Worm (Caenorhabditis elegans) whole organism, L2 larva: ENCODE measurements around the gene alh-11.

Experiments
- C34F6.9 ChIP-seq: fragments of 150-350 bp; optimal IDR thresholded peaks from 2 replicates; lab custom pipeline; 2014; ENCODE audit warnings: missing biosample characterization, missing genetic modification characterization
- ama-1 ChIP-seq: fragments of 150-350 bp; optimal IDR thresholded peaks from 2 replicates; lab custom pipeline; 2018; ENCODE audit warnings: inconsistent platforms
- elt-1 ChIP-seq: fragments of 150-350 bp; optimal IDR thresholded peaks from 2 replicates; lab custom pipeline; 2014; ENCODE audit warnings: missing biosample characterization, missing genetic modification characterization
- elt-3 ChIP-seq: sonication (generic microtip); optimal IDR thresholded peaks from 2 replicates; lab custom pipeline; 2017; ENCODE audit warnings: missing biosample characterization, missing genetic modification characterization
- fos-1 ChIP-seq: fragments of 150-350 bp; optimal IDR thresholded peaks from 2 replicates; lab custom pipeline; 2014; ENCODE audit warnings: missing biosample characterization, missing genetic modification characterization
- lin-11 ChIP-seq: fragments of 150-350 bp; sonication (generic microtip); optimal IDR thresholded peaks from 2 replicates; lab custom pipeline; 2014; ENCODE audit warnings: missing biosample characterization, missing genetic modification characterization, inconsistent platforms, mixed read lengths
- lin-13 ChIP-seq: fragments of 150-350 bp; optimal IDR thresholded peaks from 2 replicates; lab custom pipeline; 2014; ENCODE audit warnings: missing biosample characterization, missing genetic modification reagents, missing genetic modification characterization
- lsy-2 ChIP-seq, 2 experiments: fragments of 150-350 bp in 1 of 2; sonication (generic microtip) in 1 of 2; optimal IDR thresholded peaks; 2 replicates each; lab custom pipeline; 2014 to 2017; ENCODE audit warnings: missing biosample characterization in 2 of 2, missing genetic modification characterization in 2 of 2
- nhr-77 ChIP-seq: fragments of 150-350 bp; optimal IDR thresholded peaks from 2 replicates; lab custom pipeline; 2014; ENCODE audit warnings: missing biosample characterization, missing genetic modification characterization
- skn-1 ChIP-seq: sonication (generic microtip); optimal IDR thresholded peaks from 2 replicates; lab custom pipeline; 2017; ENCODE audit warnings: missing biosample characterization, missing genetic modification characterization
- sma-3 ChIP-seq: sonication (generic microtip); optimal IDR thresholded peaks from 2 replicates; lab custom pipeline; 2016; ENCODE audit warnings: missing genetic modification reagents, missing genetic modification characterization, missing compliant biosample characterization
- unc-39 ChIP-seq: fragments of 150-350 bp; optimal IDR thresholded peaks from 2 replicates; lab custom pipeline; 2014; ENCODE audit warnings: missing biosample characterization, missing genetic modification characterization
- unc-55 ChIP-seq: fragments of 150-350 bp; sonication (generic microtip); optimal IDR thresholded peaks from 3 replicates; lab custom pipeline; 2014; ENCODE audit warnings: missing biosample characterization, missing genetic modification reagents, missing genetic modification characterization
- zag-1 ChIP-seq: fragments of 150-350 bp; optimal IDR thresholded peaks from 2 replicates; lab custom pipeline; 2014; ENCODE audit warnings: missing biosample characterization, missing genetic modification characterization

DNA sequence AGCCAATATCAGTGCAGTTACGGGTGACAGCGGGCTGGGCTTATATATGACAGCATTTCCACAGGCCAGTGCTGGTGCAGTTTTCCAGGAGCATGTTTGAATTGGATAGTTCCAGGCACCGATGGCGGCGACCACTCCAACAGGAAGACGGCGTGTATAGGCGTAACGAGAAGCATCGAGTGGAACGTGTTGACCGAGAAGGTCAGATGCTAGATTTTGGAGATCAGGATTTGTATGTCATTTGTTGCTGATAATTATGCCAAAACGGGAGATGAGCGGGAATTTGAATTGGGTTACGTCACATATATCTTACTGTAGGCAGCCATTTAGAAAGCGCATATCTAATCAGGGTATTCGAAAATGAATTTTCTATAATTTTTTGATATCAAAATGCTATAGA is 3.2 kb downstream of the alh-11 start:
- TF ChIP-seq ama-1 (lab: Kevin White, UChicago) (no peak), nhr-77 (tag; lab: Kevin White, UChicago) (no peak), lin-11 (no peak), fos-1 (no peak), unc-39 (tag; lab: Kevin White, UChicago) (no peak), sma-3 (GFP tag; lab: Kevin White, UChicago) (no peak), elt-3 (tag; lab: Kevin White, UChicago) (no peak), zag-1 (tag; lab: Kevin White, UChicago) (no peak), elt-1 (no peak), C34F6.9 (tag; lab: Kevin White, UChicago) (no peak), lin-13 (GFP tag; lab: Kevin White, UChicago) (no peak), unc-55 (no peak), skn-1 (no peak), lsy-2 (tag; optimal IDR thresholded peaks at IDR 0.05; lab: Kevin White, UChicago) (no peak)
